Fruit fly (Drosophila melanogaster) whole organism, adult: ENCODE results near the gene CG31826.

Experiments
- CG1620 ChIP-seq: fragments of 200-800 bp; sonication (Bioruptor generic); optimal IDR thresholded peaks from 2 replicates; lab custom pipeline; 2016; ENCODE audit warnings: missing biosample characterization, missing genetic modification characterization
- Mnt ChIP-seq: fragments of 200-800 bp; sonication (Bioruptor generic); optimal IDR thresholded peaks from 2 replicates; lab custom pipeline; 2016; ENCODE audit warnings: missing biosample characterization, mild to moderate bottlenecking, missing genetic modification characterization
- kay ChIP-seq: fragments of 200-800 bp; sonication (Bioruptor generic); peaks from one replicate; lab custom pipeline; 2016; ENCODE audit warnings: missing biosample characterization, missing genetic modification characterization, borderline replicate concordance
- toe ChIP-seq: fragments of 200-800 bp; sonication (Bioruptor generic); optimal IDR thresholded peaks from 2 replicates; lab custom pipeline; 2016; ENCODE audit warnings: missing biosample characterization, missing genetic modification characterization

DNA sequence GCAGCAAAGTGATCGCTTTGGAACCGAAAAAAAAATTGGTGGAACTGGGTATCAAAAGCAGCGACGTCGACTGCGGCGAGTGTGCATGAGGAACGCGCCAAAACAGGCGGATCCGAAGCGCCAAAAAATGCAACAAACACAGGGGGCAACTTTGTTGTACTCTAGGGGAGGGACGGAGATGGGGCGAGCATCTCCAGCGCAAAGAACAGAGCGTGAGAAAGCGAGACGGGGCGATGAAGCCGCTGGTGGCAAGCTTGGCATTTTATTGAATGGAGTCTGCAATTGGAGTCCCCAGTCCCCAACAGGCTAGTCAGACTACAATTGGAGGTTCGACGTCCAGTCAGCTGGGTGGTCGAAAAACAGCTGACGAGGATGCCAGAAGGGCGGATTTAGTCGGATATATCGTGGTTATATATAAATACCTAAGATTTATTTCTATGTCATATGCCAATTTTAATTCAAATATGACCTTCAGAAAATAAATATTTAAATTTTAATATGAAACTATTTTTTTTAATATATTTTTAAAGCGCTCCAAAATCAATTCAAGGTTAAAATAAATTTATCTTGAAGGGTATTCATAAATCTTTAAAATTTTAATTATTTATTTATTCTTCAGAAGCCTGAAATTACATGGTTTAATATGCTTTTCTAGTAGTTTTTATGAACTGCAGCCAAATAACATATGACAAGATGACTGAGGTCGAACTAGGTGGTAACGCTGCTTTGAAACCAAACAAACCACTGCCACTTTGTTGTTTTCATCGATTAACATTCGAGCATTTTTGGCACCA is 26.1 kb downstream of the CG31826 start:
- TF ChIP-seq CG1620 (GFP tag; lab: Kevin White, UChicago) (no peak), Mnt (GFP tag; lab: Kevin White, UChicago) (peak; percentile 9), toe (GFP tag; lab: Kevin White, UChicago) (peak; percentile 36), kay (GFP tag; lab: Kevin White, UChicago) (peak; percentile 12)
